Worm (Caenorhabditis elegans): ENCODE measurements around the gene otpl-4.

otpl-4 gene

ce11 chrV:8500348-8500747, 36.8 kb upstream of the otpl-4 start (continued):
- peak; percentile 99 for TF ChIP-seq ceh-45 (GFP tag; IDR thresholded peaks at IDR 0.05)
- TF ChIP-seq nhr-11 (tag; optimal IDR thresholded peaks at IDR 0.05), result peak; percentile 28
- peak; percentile 98 for TF ChIP-seq lim-6 (tag; optimal IDR thresholded peaks at IDR 0.05)
- TF ChIP-seq pha-4 (tag; optimal IDR thresholded peaks at IDR 0.05), result no peak
- peak; percentile 100 for TF ChIP-seq sox-4 (tag; optimal IDR thresholded peaks at IDR 0.05)
- TF ChIP-seq pros-1 (tag; optimal IDR thresholded peaks at IDR 0.05), result peak; percentile 71
- TF ChIP-seq elt-2 (tag; optimal IDR thresholded peaks at IDR 0.05), result peak; percentile 99
- TF ChIP-seq gmeb-2 (tag; optimal IDR thresholded peaks at IDR 0.05), result peak; percentile 100
- peak; percentile 98 for TF ChIP-seq dve-1 (tag; optimal IDR thresholded peaks at IDR 0.05)
- peak; percentile 32 for TF ChIP-seq unc-55 (GFP tag; optimal IDR thresholded peaks at IDR 0.05)
- peak; percentile 97 for TF ChIP-seq nhr-232 (tag; optimal IDR thresholded peaks at IDR 0.05)
- peak; percentile 98 for TF ChIP-seq sox-2 (GFP tag; IDR thresholded peaks at IDR 0.05)
- TF ChIP-seq tbx-2 (tag; optimal IDR thresholded peaks at IDR 0.05), result peak; percentile 98
- peak; percentile 99 for TF ChIP-seq ceh-6 (GFP tag; optimal IDR thresholded peaks at IDR 0.05)
- TF ChIP-seq hlh-6 (tag; optimal IDR thresholded peaks at IDR 0.05), result peak; percentile 99
- peak; percentile 100 for TF ChIP-seq pqm-1 (tag; optimal IDR thresholded peaks at IDR 0.05)
- TF ChIP-seq syd-9 (tag; optimal IDR thresholded peaks at IDR 0.05), result peak; percentile 99

DNA sequence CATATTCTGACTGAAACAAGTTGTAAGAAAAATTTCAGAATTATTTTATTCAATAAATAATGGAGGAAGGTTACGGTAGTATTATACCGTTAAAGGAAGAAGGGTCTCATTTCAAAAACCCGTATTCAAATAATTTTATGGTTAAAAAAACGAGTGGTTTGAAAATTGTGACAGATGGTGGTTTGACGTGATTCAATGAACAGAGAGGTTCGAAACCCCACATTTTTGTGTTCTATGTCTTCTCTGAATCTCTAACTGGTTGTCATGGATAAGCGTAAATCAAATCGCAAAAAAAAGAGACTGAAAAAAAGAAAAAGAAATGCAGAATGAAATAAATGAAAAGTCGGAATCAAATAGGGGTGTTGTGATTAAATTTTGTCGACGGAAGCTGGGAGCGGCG, 29.8 kb upstream of the otpl-4 start, which contains the start of gene ZK994.6:
ZK994.6 (minus strand) TSS at position 101 of the 400 bp plus-strand sequence.
- no peak for TF ChIP-seq ceh-19 (GFP tag; optimal IDR thresholded peaks at IDR 0.05)
- no peak for TF ChIP-seq zip-5 (tag; optimal IDR thresholded peaks at IDR 0.05)
- no peak for TF ChIP-seq tbx-7 (tag; optimal IDR thresholded peaks at IDR 0.05)
- no peak for TF ChIP-seq npax-4 (tag; optimal IDR thresholded peaks at IDR 0.05)

DNA sequence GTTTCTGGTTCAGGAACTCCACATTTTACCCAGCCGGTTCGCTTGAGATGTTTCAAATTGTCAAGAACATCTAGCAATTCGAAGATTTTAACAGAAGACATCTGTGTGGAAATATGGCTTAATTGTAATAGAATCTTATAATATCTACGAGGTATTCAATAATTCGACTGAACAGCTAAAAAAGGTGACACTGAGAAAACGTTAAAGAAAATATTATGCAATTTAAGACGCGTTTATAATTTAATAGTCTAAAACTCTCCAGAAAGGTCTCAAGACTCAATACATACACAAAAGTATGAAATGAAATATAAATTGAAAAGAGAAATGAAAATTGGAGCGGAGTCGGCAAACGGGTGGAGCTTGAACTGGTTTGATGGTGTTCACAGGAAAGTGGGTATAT, 23.8 kb upstream of the otpl-4 start, which contains the start of gene F45F2.9:
F45F2.9 (minus strand) TSS at position 101 of the 400 bp plus-strand sequence.
- no peak for TF ChIP-seq madf-2 (tag; optimal IDR thresholded peaks at IDR 0.05)
- TF ChIP-seq ceh-22 (tag; optimal IDR thresholded peaks at IDR 0.05), result no peak

DNA sequence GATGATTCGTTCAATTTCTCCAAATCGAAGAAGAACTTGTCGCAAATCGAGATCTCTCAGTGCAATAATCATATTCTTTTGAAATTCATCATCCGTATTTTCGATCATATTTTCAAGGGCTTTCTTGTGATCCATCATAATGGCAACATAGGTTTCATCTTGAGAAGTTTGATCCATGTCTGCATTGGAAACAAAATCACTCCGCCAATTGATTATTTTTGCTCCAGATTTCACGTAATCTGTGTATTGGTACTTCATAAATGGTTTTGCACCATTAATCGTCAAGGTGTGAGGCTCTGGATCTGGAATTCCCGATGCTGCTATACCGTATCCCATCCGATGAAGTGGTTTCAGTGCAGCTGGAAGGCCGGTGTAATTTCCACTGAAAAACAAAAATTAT, 20.7 kb upstream of the otpl-4 start:
- TF ChIP-seq mec-3 (tag; optimal IDR thresholded peaks at IDR 0.05; ENCODE audit: borderline replicate concordance) (no peak), sdc-2 (tag; optimal IDR thresholded peaks at IDR 0.05) (no peak), pax-1 (tag; optimal IDR thresholded peaks at IDR 0.05) (no peak), pros-1 (tag; optimal IDR thresholded peaks at IDR 0.05) (no peak), C38D4.7 (GFP tag; optimal IDR thresholded peaks at IDR 0.05) (no peak), ceh-14 (tag; optimal IDR thresholded peaks at IDR 0.05) (no peak), elt-2 (tag; optimal IDR thresholded peaks at IDR 0.05) (no peak), sox-2 (GFP tag; IDR thresholded peaks at IDR 0.05) (no peak), lin-11 (tag; optimal IDR thresholded peaks at IDR 0.05) (no peak), T23F11.4 (GFP tag; optimal IDR thresholded peaks at IDR 0.05) (no peak), madf-2 (tag; optimal IDR thresholded peaks at IDR 0.05) (no peak)

- TF ChIP-seq C08G9.2 (tag; optimal IDR thresholded peaks at IDR 0.05) (no peak), T23F11.4 (GFP tag; optimal IDR thresholded peaks at IDR 0.05) (no peak), syd-9 (tag; optimal IDR thresholded peaks at IDR 0.05) (no peak), Y22D7AL.16 (tag; optimal IDR thresholded peaks at IDR 0.05) (no peak), ztf-16 (tag; optimal IDR thresholded peaks at IDR 0.05) (no peak), dve-1 (tag; optimal IDR thresholded peaks at IDR 0.05) (no peak), ceh-22 (tag; optimal IDR thresholded peaks at IDR 0.05) (no peak), ceh-14 (tag; optimal IDR thresholded peaks at IDR 0.05) (no peak), che-1 (tag; optimal IDR thresholded peaks at IDR 0.05) (no peak)
Observed at ce11 chrV:8517711-8518110, 19.4 kb upstream of the otpl-4 start.

All from whole organism, late embryonic.